Worm (Caenorhabditis elegans): ENCODE data around the gene nhr-233.
A peak's percentile ranks its signal among the peaks of the same experiment; 100 is the strongest.

- TF ChIP-seq sma-9 (GFP tag; optimal IDR thresholded peaks at IDR 0.05) (no peak), sma-9 (tag; optimal IDR thresholded peaks at IDR 0.05) (no peak), F13H6.1 (tag; optimal IDR thresholded peaks at IDR 0.05) (no peak), Y55F3AM.14 (GFP tag; optimal IDR thresholded peaks at IDR 0.05) (no peak), fos-1 (tag; optimal IDR thresholded peaks at IDR 0.05) (peak; percentile 74), ama-1 (optimal IDR thresholded peaks at IDR 0.05) (no peak), egl-27 (tag; optimal IDR thresholded peaks at IDR 0.05) (no peak), skn-1 (tag; optimal IDR thresholded peaks at IDR 0.05) (no peak), lsy-2 (tag; optimal IDR thresholded peaks at IDR 0.05) (no peak), nhr-12 (tag; optimal IDR thresholded peaks at IDR 0.05) (no peak), nhr-129 (tag; optimal IDR thresholded peaks at IDR 0.05) (no peak)
These were observed 34.9 kb upstream of the nhr-233 start for ce11 chrV:16605463-16605862.

All from whole organism, L2 larva.